Fruit fly (Drosophila melanogaster) whole organism, embryonic: ENCODE data around the gene mRpL10.
A peak's percentile ranks its signal among the peaks of the same experiment; 100 is the strongest.

ENCODE experiments used
- Asciz ChIP-seq: fragments of 200-800 bp; sonication (Bioruptor generic); optimal IDR thresholded peaks from 2 replicates; lab custom pipeline; 2017; ENCODE audit warnings: missing biosample characterization, mild to moderate bottlenecking, missing genetic modification characterization, missing genetic modification reagents
- CG10543 ChIP-seq: fragments of 200-800 bp; sonication (Bioruptor generic); optimal IDR thresholded peaks from 3 replicates; lab custom pipeline; 2017; ENCODE audit warnings: missing biosample characterization, mild to moderate bottlenecking, missing genetic modification characterization, moderate library complexity
- CG12071 ChIP-seq: fragments of 200-800 bp; sonication (Bioruptor generic); optimal IDR thresholded peaks from 3 replicates; lab custom pipeline; 2018; ENCODE audit warnings: missing biosample characterization, mild to moderate bottlenecking, missing genetic modification characterization
- CG12236 ChIP-seq: fragments of 200-800 bp; sonication (Bioruptor generic); optimal IDR thresholded peaks from 2 replicates; lab custom pipeline; 2016; ENCODE audit warnings: missing biosample characterization, missing genetic modification characterization
- CG12744 ChIP-seq: fragments of 200-800 bp; sonication (Bioruptor generic); optimal IDR thresholded peaks from 2 replicates; lab custom pipeline; 2016; ENCODE audit warnings: missing biosample characterization, missing genetic modification characterization
- CG7357 ChIP-seq: fragments of 200-800 bp; sonication (Bioruptor generic); IDR thresholded peaks from 3 replicates; pipeline ENCODE4 v1.3.6; 2022; ENCODE audit warnings: missing biosample characterization, missing genetic modification characterization
- CG7372 ChIP-seq: fragments of 200-800 bp; sonication (Bioruptor generic); IDR thresholded peaks from 2 replicates; pipeline ENCODE4 v1.3.6; 2022; ENCODE audit warnings: missing biosample characterization, missing genetic modification characterization
- CG7928 ChIP-seq: fragments of 200-800 bp; sonication (Bioruptor generic); optimal IDR thresholded peaks from 2 replicates; lab custom pipeline; 2017; ENCODE audit warnings: missing biosample characterization, mild to moderate bottlenecking, missing genetic modification characterization
- CG8290 ChIP-seq, 3 experiments: fragments of 200-800 bp; sonication (Bioruptor generic); optimal IDR thresholded peaks; 2 replicates each; lab custom pipeline; 2016 to 2019; ENCODE audit warnings: missing biosample characterization in 3 of 3, missing genetic modification characterization in 3 of 3, mild to moderate bottlenecking in 2 of 3, moderate library complexity in 1 of 3
- CG9797 ChIP-seq: fragments of 200-800 bp; sonication (Bioruptor generic); optimal IDR thresholded peaks from 3 replicates; lab custom pipeline; 2018; ENCODE audit warnings: missing biosample characterization, mild to moderate bottlenecking, missing genetic modification characterization
- D ChIP-seq, 2 experiments: fragments of 200-800 bp in 1 of 2; fragments of >200 bp in 1 of 2; sonication (Bioruptor generic) in 1 of 2; optimal IDR thresholded peaks; 2 replicates in 1 of 2; 3 replicates in 1 of 2; lab custom pipeline; 2017; ENCODE audit warnings: mild to moderate bottlenecking in 1 of 2, missing biosample characterization in 1 of 2, missing genetic modification characterization in 1 of 2, missing genetic modification reagents in 1 of 2
- Dip3 ChIP-seq: fragments of 200-800 bp; sonication (Bioruptor generic); optimal IDR thresholded peaks from 3 replicates; lab custom pipeline; 2016; ENCODE audit warnings: missing biosample characterization, missing genetic modification characterization
- Doc3 ChIP-seq: fragments of 200-800 bp; sonication (Bioruptor generic); IDR thresholded peaks from 3 replicates; pipeline ENCODE4 v1.3.6; 2022; ENCODE audit warnings: missing biosample characterization, missing genetic modification characterization; ENCODE audit not compliant: partially characterized antibody
- Hr51 ChIP-seq, 2 experiments: fragments of 200-800 bp; sonication (Bioruptor generic); optimal IDR thresholded peaks; 2 replicates in 1 of 2; 3 replicates in 1 of 2; lab custom pipeline; 2016 to 2018; ENCODE audit warnings: missing biosample characterization in 2 of 2, missing genetic modification characterization in 2 of 2, mild to moderate bottlenecking in 1 of 2, moderate library complexity in 1 of 2
- Hr78 ChIP-seq, 2 experiments: fragments of 200-800 bp in 1 of 2; fragments of >200 bp in 1 of 2; sonication (Bioruptor generic) in 1 of 2; optimal IDR thresholded peaks; 2 replicates each; lab custom pipeline; 2017 to 2019; ENCODE audit warnings: missing biosample characterization in 2 of 2, missing genetic modification characterization in 2 of 2, mild to moderate bottlenecking in 1 of 2, moderate library complexity in 1 of 2
- Med ChIP-seq: fragments of 200-800 bp; sonication (Bioruptor generic); peaks from one replicate; lab custom pipeline; 2016; ENCODE audit warnings: missing biosample characterization, missing genetic modification characterization, mild to moderate bottlenecking, inconsistent platforms, moderate library complexity
- Mrtf ChIP-seq: fragments of 200-800 bp; sonication (Bioruptor generic); IDR thresholded peaks from 3 replicates; pipeline ENCODE4 v1.3.6; 2022; ENCODE audit warnings: missing biosample characterization, missing genetic modification characterization
- NC2α ChIP-seq: fragments of 200-800 bp; sonication (Bioruptor generic); optimal IDR thresholded peaks from 2 replicates; lab custom pipeline; 2016; ENCODE audit warnings: missing biosample characterization, missing genetic modification characterization
- Six4 ChIP-seq: fragments of 200-800 bp; sonication (Bioruptor generic); optimal IDR thresholded peaks from 2 replicates; lab custom pipeline; 2016; ENCODE audit warnings: missing biosample characterization, missing genetic modification characterization
- Sry-δ ChIP-seq: fragments of 200-800 bp; sonication (Bioruptor generic); optimal IDR thresholded peaks from 2 replicates; lab custom pipeline; 2016; ENCODE audit warnings: missing biosample characterization, missing genetic modification characterization
- TFAM ChIP-seq: fragments of 200-800 bp; sonication (Bioruptor generic); optimal IDR thresholded peaks from 2 replicates; lab custom pipeline; 2017; ENCODE audit warnings: missing biosample characterization, missing genetic modification characterization, inconsistent platforms
- Trl ChIP-seq, 3 experiments: fragments of >200 bp in 2 of 3; fragments of 200-800 bp in 1 of 3; sonication (Bioruptor generic) in 1 of 3; optimal IDR thresholded peaks; 2 replicates in 1 of 3; 3 replicates in 2 of 3; lab custom pipeline; 2016 to 2017; ENCODE audit warnings: missing biosample characterization in 1 of 3, missing genetic modification characterization in 1 of 3
- Vsx1 ChIP-seq: fragments of 200-800 bp; sonication (Bioruptor generic); optimal IDR thresholded peaks from 2 replicates; lab custom pipeline; 2017; ENCODE audit warnings: missing biosample characterization, mild to moderate bottlenecking, missing genetic modification characterization, missing genetic modification reagents
- ac ChIP-seq: fragments of 200-800 bp; sonication (Bioruptor generic); optimal IDR thresholded peaks from 3 replicates; lab custom pipeline; 2017; ENCODE audit warnings: missing biosample characterization, mild to moderate bottlenecking, missing genetic modification characterization
- ase ChIP-seq: fragments of 200-800 bp; sonication (Bioruptor generic); IDR thresholded peaks from 3 replicates; pipeline ENCODE4 v1.3.6; 2022; ENCODE audit warnings: missing biosample characterization, missing genetic modification characterization
- bowl ChIP-seq: fragments of 200-800 bp; sonication (Bioruptor generic); IDR thresholded peaks from 2 replicates; pipeline ENCODE4 v1.3.6; 2022; ENCODE audit warnings: missing biosample characterization, missing genetic modification characterization
- caup ChIP-seq: fragments of 200-800 bp; sonication (Bioruptor generic); optimal IDR thresholded peaks from 3 replicates; lab custom pipeline; 2017; ENCODE audit warnings: missing biosample characterization, mild to moderate bottlenecking, missing genetic modification characterization, moderate library complexity; ENCODE audit not compliant: severe bottlenecking
- cg ChIP-seq: fragments of 200-800 bp; sonication (Bioruptor generic); optimal IDR thresholded peaks from 3 replicates; lab custom pipeline; 2019; ENCODE audit warnings: missing biosample characterization, mild to moderate bottlenecking, missing genetic modification characterization, moderate library complexity
- cwo ChIP-seq: fragments of 200-800 bp; sonication (Bioruptor generic); optimal IDR thresholded peaks from 3 replicates; lab custom pipeline; 2017; ENCODE audit warnings: missing biosample characterization, missing genetic modification characterization, mild to moderate bottlenecking, moderate library complexity, missing genetic modification reagents
- dm ChIP-seq: fragments of 200-800 bp; sonication (Bioruptor generic); optimal IDR thresholded peaks from 3 replicates; lab custom pipeline; 2016; ENCODE audit warnings: missing biosample characterization, missing genetic modification characterization
- hkb ChIP-seq, 2 experiments: fragments of 200-800 bp in 1 of 2; fragments of >200 bp in 1 of 2; sonication (Bioruptor generic) in 1 of 2; IDR thresholded peaks in 1 of 2; optimal IDR thresholded peaks in 1 of 2; 2 replicates each; pipeline versions ENCODE4 v1.3.6 to Lab custom; 2017 to 2022; ENCODE audit warnings: missing biosample characterization in 1 of 2, missing genetic modification characterization in 1 of 2
- inv ChIP-seq: fragments of 200-800 bp; sonication (Bioruptor generic); IDR thresholded peaks from 2 replicates; pipeline ENCODE4 v1.3.6; 2022; ENCODE audit warnings: missing biosample characterization, missing genetic modification characterization; ENCODE audit not compliant: partially characterized antibody
- jing ChIP-seq: fragments of 200-800 bp; sonication (Bioruptor generic); optimal IDR thresholded peaks from 2 replicates; lab custom pipeline; 2018; ENCODE audit warnings: missing biosample characterization, mild to moderate bottlenecking, missing genetic modification characterization
- kay ChIP-seq: fragments of 200-800 bp; sonication (Bioruptor generic); optimal IDR thresholded peaks from 2 replicates; lab custom pipeline; 2016; ENCODE audit warnings: missing biosample characterization, missing genetic modification characterization
- lbe ChIP-seq: fragments of 200-800 bp; sonication (Bioruptor generic); optimal IDR thresholded peaks from 2 replicates; lab custom pipeline; 2016; ENCODE audit warnings: missing biosample characterization, mild to moderate bottlenecking, missing genetic modification characterization
- maf-S ChIP-seq: fragments of 200-800 bp; sonication (Bioruptor generic); optimal IDR thresholded peaks from 2 replicates; lab custom pipeline; 2016; ENCODE audit warnings: missing biosample characterization, missing genetic modification characterization
- mirr ChIP-seq: fragments of 200-800 bp; sonication (Bioruptor generic); optimal IDR thresholded peaks from 3 replicates; lab custom pipeline; 2018; ENCODE audit warnings: missing biosample characterization, mild to moderate bottlenecking, missing genetic modification characterization
- oc ChIP-seq: fragments of 200-800 bp; sonication (Bioruptor generic); optimal IDR thresholded peaks from 2 replicates; lab custom pipeline; 2018; ENCODE audit warnings: missing biosample characterization, mild to moderate bottlenecking, missing genetic modification characterization, moderate library complexity
- prd ChIP-seq, 3 experiments: fragments of >200 bp in 2 of 3; fragments of 200-800 bp in 1 of 3; sonication (Bioruptor generic) in 1 of 3; optimal IDR thresholded peaks in 2 of 3; IDR thresholded peaks in 1 of 3; 2 replicates in 2 of 3; 3 replicates in 1 of 3; pipeline versions ENCODE4 v1.3.6 to Lab custom; 2017 to 2022; ENCODE audit warnings: missing biosample characterization in 1 of 3, missing genetic modification characterization in 1 of 3
- pros ChIP-seq: fragments of 200-800 bp; sonication (Bioruptor generic); optimal IDR thresholded peaks from 3 replicates; lab custom pipeline; 2019; ENCODE audit warnings: missing biosample characterization, mild to moderate bottlenecking, missing genetic modification characterization, moderate library complexity
- pum ChIP-seq: fragments of 200-800 bp; sonication (Bioruptor generic); optimal IDR thresholded peaks from 2 replicates; lab custom pipeline; 2016; ENCODE audit warnings: missing biosample characterization, missing genetic modification characterization
- shn ChIP-seq: fragments of 200-800 bp; sonication (Bioruptor generic); optimal IDR thresholded peaks from 3 replicates; lab custom pipeline; 2016; ENCODE audit warnings: missing biosample characterization, missing genetic modification characterization
- sug ChIP-seq: fragments of 200-800 bp; optimal IDR thresholded peaks from 2 replicates; lab custom pipeline; 2019; ENCODE audit warnings: missing biosample characterization, mild to moderate bottlenecking, missing genetic modification characterization, moderate library complexity
- tin ChIP-seq: fragments of 200-800 bp; sonication (Bioruptor generic); optimal IDR thresholded peaks from 3 replicates; lab custom pipeline; 2016; ENCODE audit warnings: missing biosample characterization, missing genetic modification characterization
- yki ChIP-seq: fragments of >200 bp; optimal IDR thresholded peaks from 3 replicates; lab custom pipeline; 2018
- zen ChIP-seq: fragments of 200-800 bp; sonication (Bioruptor generic); optimal IDR thresholded peaks from 3 replicates; lab custom pipeline; 2018; ENCODE audit warnings: missing biosample characterization, mild to moderate bottlenecking, missing genetic modification characterization, moderate library complexity

The mRpL10 gene

DNA sequence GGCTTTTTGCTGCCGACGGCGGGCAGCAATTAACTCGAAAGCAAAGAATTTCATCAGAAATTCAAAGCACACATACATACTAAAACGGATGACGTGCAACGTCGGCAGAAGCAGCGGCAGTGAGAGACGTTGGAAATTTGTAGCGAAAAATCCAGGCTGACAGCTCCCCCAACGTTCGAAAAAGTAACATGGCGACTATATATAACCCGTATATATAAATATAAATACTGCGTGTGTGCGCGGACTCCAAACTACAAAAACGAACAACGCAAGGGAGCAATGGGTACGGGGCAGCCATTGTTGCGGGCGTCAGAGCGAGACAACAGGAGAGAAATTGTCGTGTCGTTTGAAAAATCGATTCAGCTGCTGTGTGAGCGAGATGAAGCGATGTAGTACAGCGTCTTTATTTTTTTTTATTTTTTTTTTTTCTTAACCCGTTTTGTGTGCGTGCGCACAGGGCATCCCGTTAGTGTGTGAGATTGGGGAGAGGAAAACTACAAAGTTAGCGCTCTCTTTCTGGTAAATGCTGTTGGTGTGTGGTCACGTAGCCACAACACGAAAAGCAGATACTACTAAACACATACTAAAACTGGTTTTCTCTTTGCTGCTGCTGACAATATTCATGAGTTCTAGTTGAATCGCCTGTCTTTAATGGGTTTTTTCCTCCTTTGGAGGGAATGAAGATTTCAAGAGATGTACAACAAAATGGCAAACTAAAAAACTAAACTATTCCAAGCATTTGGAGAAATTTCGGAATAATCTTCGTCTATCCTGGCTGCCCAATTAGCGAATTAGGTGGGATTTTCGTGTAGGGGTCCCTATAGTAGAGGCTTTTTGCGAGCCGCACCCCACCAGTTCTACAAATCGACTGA lies 42.8 kb upstream of the mRpL10 start (continued):
- TF ChIP-seq CG7357 (no peak), ase (no peak), bowl (GFP tag; lab: Robert Waterston, UW) (no peak), pros (GFP tag; lab: Kevin White, UChicago) (peak; percentile 99), cwo (GFP tag; lab: Kevin White, UChicago) (peak; percentile 52), maf-S (no peak), yki (lab: Kevin White, UChicago) (no peak), Med (GFP tag; lab: Kevin White, UChicago) (peak; percentile 86), TFAM (GFP tag; lab: Kevin White, UChicago) (no peak), mirr (GFP tag; lab: Kevin White, UChicago) (peak; percentile 86), inv (GFP tag; lab: Robert Waterston, UW) (no peak), Doc3 (GFP tag; lab: Robert Waterston, UW) (no peak), Trl (optimal IDR thresholded peaks at IDR 0.05; lab: Kevin White, UChicago) (peak; percentile 63 to 85), Trl (GFP tag; optimal IDR thresholded peaks at IDR 0.05; lab: Kevin White, UChicago) (peak; percentile 12), Dip3 (GFP tag; lab: Kevin White, UChicago) (peak; percentile 30), CG12236 (GFP tag; lab: Kevin White, UChicago) (no peak), tin (GFP tag; lab: Kevin White, UChicago) (peak; percentile 9), CG7928 (GFP tag; lab: Kevin White, UChicago) (no peak), jing (GFP tag; lab: Kevin White, UChicago) (no peak), caup (GFP tag; lab: Kevin White, UChicago) (peak; percentile 48), lbe (peak; percentile 89), prd (optimal IDR thresholded peaks at IDR 0.05; lab: Kevin White, UChicago) (no peak), prd (GFP tag; IDR thresholded peaks at IDR 0.05; lab: Robert Waterston, UW) (no peak), hkb (optimal IDR thresholded peaks at IDR 0.05; lab: Kevin White, UChicago) (no peak), hkb (GFP tag; IDR thresholded peaks at IDR 0.05; lab: Robert Waterston, UW) (no peak), oc (tag; lab: Kevin White, UChicago) (peak; percentile 61), Vsx1 (no peak), NC2α (GFP tag; lab: Kevin White, UChicago) (no peak), kay (GFP tag; lab: Kevin White, UChicago) (no peak), CG7372 (GFP tag; lab: Robert Waterston, UW) (no peak), sug (tag; lab: Kevin White, UChicago) (peak; percentile 90), CG9797 (no peak), CG8290 (GFP tag; optimal IDR thresholded peaks at IDR 0.05; lab: Kevin White, UChicago) (no peak), CG8290 (tag; optimal IDR thresholded peaks at IDR 0.05; lab: Kevin White, UChicago) (peak in 1 of 2 experiments; percentile 5), zen (tag; lab: Kevin White, UChicago) (no peak), cg (GFP tag; lab: Kevin White, UChicago) (peak; percentile 91), Asciz (GFP tag; lab: Kevin White, UChicago) (no peak), CG10543 (GFP tag; lab: Kevin White, UChicago) (peak; percentile 97), Hr78 (GFP tag; optimal IDR thresholded peaks at IDR 0.05; lab: Kevin White, UChicago) (no peak), Mrtf (GFP tag; lab: Robert Waterston, UW) (no peak), dm (GFP tag; lab: Kevin White, UChicago) (peak; percentile 21), CG12071 (peak; percentile 3), shn (GFP tag; lab: Kevin White, UChicago) (no peak), Hr51 (GFP tag; optimal IDR thresholded peaks at IDR 0.05; lab: Kevin White, UChicago) (peak in 1 of 2 experiments; percentile 25), CG12744 (GFP tag; lab: Kevin White, UChicago) (no peak), Six4 (GFP tag; lab: Kevin White, UChicago) (no peak), Sry-δ (GFP tag; lab: Kevin White, UChicago) (no peak), ac (GFP tag; lab: Kevin White, UChicago) (no peak), pum (no peak), D (optimal IDR thresholded peaks at IDR 0.05; lab: Kevin White, UChicago) (no peak), D (GFP tag; optimal IDR thresholded peaks at IDR 0.05; lab: Kevin White, UChicago) (no peak)
